Worm (Caenorhabditis elegans) whole organism, early embryonic: ENCODE data around the gene sbsp-1.

Source experiments
- F13C5.2 ChIP-seq: sonication (generic microtip); optimal IDR thresholded peaks from 2 replicates; lab custom pipeline; 2017; ENCODE audit warnings: mild to moderate bottlenecking, missing genetic modification characterization, inconsistent platforms, missing compliant biosample characterization
- ceh-36 ChIP-seq: sonication (generic microtip); optimal IDR thresholded peaks from 2 replicates; lab custom pipeline; 2016; ENCODE audit warnings: missing genetic modification characterization, inconsistent platforms, missing compliant biosample characterization

DNA sequence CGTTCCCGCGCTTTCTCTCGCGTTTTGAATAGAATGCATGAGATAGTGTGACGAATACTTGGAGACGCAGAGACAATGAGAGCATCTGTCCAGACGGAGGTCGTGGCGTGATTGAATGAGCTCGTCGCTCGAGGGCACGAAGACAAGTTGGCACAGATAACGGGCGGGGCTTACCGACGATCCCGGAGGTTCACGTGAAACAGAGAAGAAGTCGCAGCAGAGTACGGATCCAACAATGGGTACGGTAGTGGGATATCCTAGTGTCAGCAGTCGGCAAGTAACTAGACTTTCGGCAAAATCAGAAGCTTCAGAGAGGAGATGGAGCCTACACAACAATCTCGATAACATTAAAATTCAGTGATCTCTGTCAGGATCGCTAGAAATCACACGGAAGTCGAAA, 13.0 kb upstream of the sbsp-1 start:
- TF ChIP-seq F13C5.2 (no peak), ceh-36 (tag; lab: Kevin White, UChicago) (no peak)
